In the genomic region with DNA sequence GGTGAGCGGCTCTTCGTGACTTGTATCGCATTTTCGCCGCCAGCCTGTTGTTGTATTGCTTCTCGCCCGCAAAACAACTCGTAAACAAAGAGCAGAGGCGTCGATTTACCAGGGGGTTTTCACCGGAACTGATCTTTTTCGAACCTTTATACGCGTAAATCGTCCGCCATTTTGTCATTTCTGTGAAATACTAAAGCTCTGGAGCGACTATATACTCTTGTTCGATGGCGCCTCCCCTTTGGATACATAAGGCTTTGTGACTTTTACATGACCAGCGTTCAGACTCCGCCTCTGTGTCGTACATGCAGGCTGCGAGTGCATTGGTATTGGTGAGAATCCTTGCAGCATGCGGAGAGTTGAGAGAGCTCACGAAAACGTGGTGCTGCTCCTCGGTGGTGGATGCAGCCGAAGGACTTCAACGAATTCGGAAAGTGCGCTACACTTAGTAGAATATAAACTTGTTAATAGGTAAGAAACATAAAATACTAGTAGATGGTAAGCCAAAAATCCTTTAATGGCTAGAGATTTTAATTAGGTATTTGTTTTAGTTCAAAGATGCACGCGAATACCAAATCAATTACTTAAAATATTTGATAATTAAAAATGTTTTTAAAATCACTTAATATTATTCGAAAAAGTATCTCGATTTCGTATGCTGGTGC, we compare ENCODE assay signal across 5 fruit fly cellular contexts.
TF ChIP-seq lines count a peak whose summit lies in the region.

No protein-coding gene starts in this region.

- no peak for TF ChIP-seq CTCF in whole organism, embryonic (GFP tag; optimal IDR thresholded peaks at IDR 0.05; lab: Kevin White, UChicago)

TF ChIP-seq in whole organism, adult, 20 proteins besides CTCF, POLR2A, EP300 and RAD21 (continues in another document):
- no peak for TF ChIP-seq cnc (optimal IDR thresholded peaks at IDR 0.05; lab: Kevin White, UChicago)
- no peak for TF ChIP-seq kay (GFP tag; lab: Kevin White, UChicago; ENCODE audit: borderline replicate concordance)
- TF ChIP-seq Mnt (GFP tag; optimal IDR thresholded peaks at IDR 0.05; lab: Kevin White, UChicago) = no peak
- TF ChIP-seq cic (GFP tag; optimal IDR thresholded peaks at IDR 0.05; lab: Kevin White, UChicago) = no peak
- peak; percentile 72 for TF ChIP-seq CG12768 (GFP tag; optimal IDR thresholded peaks at IDR 0.05; lab: Kevin White, UChicago)
- TF ChIP-seq CG11617 (GFP tag; optimal IDR thresholded peaks at IDR 0.05; lab: Kevin White, UChicago) = peak; percentile 17
- TF ChIP-seq CG14711 (tag; optimal IDR thresholded peaks at IDR 0.05; lab: Kevin White, UChicago) = peak; percentile 39
- TF ChIP-seq CG1620 (GFP tag; optimal IDR thresholded peaks at IDR 0.05; lab: Kevin White, UChicago) = no peak
- peak; percentile 26 for TF ChIP-seq CG7101 (tag; optimal IDR thresholded peaks at IDR 0.05; lab: Kevin White, UChicago)
- no peak for TF ChIP-seq pad (GFP tag; optimal IDR thresholded peaks at IDR 0.05; lab: Kevin White, UChicago)
- peak; percentile 72 for TF ChIP-seq toe (GFP tag; optimal IDR thresholded peaks at IDR 0.05; lab: Kevin White, UChicago)
- TF ChIP-seq Clk (GFP tag; optimal IDR thresholded peaks at IDR 0.05; lab: Kevin White, UChicago) = peak; percentile 51
- peak; percentile 70 for TF ChIP-seq CG5204 (GFP tag; optimal IDR thresholded peaks at IDR 0.05; lab: Kevin White, UChicago)
- TF ChIP-seq Crg-1 (GFP tag; optimal IDR thresholded peaks at IDR 0.05; lab: Kevin White, UChicago) = no peak
- peak; percentile 64 for TF ChIP-seq Hr96 (GFP tag; optimal IDR thresholded peaks at IDR 0.05; lab: Kevin White, UChicago)
- TF ChIP-seq CG33017 (tag; optimal IDR thresholded peaks at IDR 0.05; lab: Kevin White, UChicago) = peak; percentile 40
- no peak for TF ChIP-seq tj (GFP tag; optimal IDR thresholded peaks at IDR 0.05; lab: Kevin White, UChicago)

TF ChIP-seq in whole organism, embryonic, 481 proteins besides CTCF, POLR2A, EP300 and RAD21:
- TF ChIP-seq Drgx (GFP tag; IDR thresholded peaks at IDR 0.05; lab: Robert Waterston, UW) (peak; percentile 31; the same call in 1 of the 2 replicates), sisA (GFP tag; IDR thresholded peaks at IDR 0.05; lab: Robert Waterston, UW) (0 out of 2 replicates have a peak, but pooled peaks have one; percentile 4), Asciz (GFP tag; optimal IDR thresholded peaks at IDR 0.05; lab: Kevin White, UChicago) (no peak)
TF ChIP-seq in whole organism, embryonic: peak in this region for 2.

TF ChIP-seq in whole organism, prepupa, 60 proteins besides CTCF, POLR2A, EP300 and RAD21 (continues in another document):
- TF ChIP-seq CG6854 (GFP tag; optimal IDR thresholded peaks at IDR 0.05; lab: Kevin White, UChicago) (no peak), CG4318 (GFP tag; optimal IDR thresholded peaks at IDR 0.05; lab: Kevin White, UChicago) (no peak), dsx (GFP tag; optimal IDR thresholded peaks at IDR 0.05; lab: Kevin White, UChicago; ENCODE audit: poor library complexity, severe bottlenecking) (peak; percentile 36), Gug (GFP tag; IDR thresholded peaks at IDR 0.05; lab: Robert Waterston, UW) (peak; percentile 42; the same call in 1 of the 2 replicates), CG6792 (GFP tag; optimal IDR thresholded peaks at IDR 0.05; lab: Kevin White, UChicago) (peak; percentile 18), Hr38 (GFP tag; optimal IDR thresholded peaks at IDR 0.05; lab: Kevin White, UChicago) (no peak), CG3032 (tag; optimal IDR thresholded peaks at IDR 0.05; lab: Kevin White, UChicago) (peak; percentile 40), Sox102F (GFP tag; optimal IDR thresholded peaks at IDR 0.05; lab: Kevin White, UChicago) (peak; percentile 44), CG10669 (GFP tag; optimal IDR thresholded peaks at IDR 0.05; lab: Kevin White, UChicago) (peak; percentile 47), Ets21C (GFP tag; optimal IDR thresholded peaks at IDR 0.05; lab: Kevin White, UChicago) (no peak), topi (GFP tag; optimal IDR thresholded peaks at IDR 0.05; lab: Kevin White, UChicago) (no peak), Eip78C (GFP tag; lab: Kevin White, UChicago) (peak; percentile 65), fd59A (GFP tag; optimal IDR thresholded peaks at IDR 0.05; lab: Kevin White, UChicago) (peak; percentile 6), CG8319 (GFP tag; optimal IDR thresholded peaks at IDR 0.05; lab: Kevin White, UChicago) (no peak), CG8119 (GFP tag; IDR thresholded peaks at IDR 0.05; lab: Robert Waterston, UW) (peak; percentile 52; the same call in 2 of the 3 replicates), ss (GFP tag; optimal IDR thresholded peaks at IDR 0.05; lab: Kevin White, UChicago) (peak in 1 of 2 experiments; percentile 57), salr (GFP tag; optimal IDR thresholded peaks at IDR 0.05; lab: Kevin White, UChicago) (peak in 1 of 2 experiments; percentile 1), CG8632 (GFP tag; optimal IDR thresholded peaks at IDR 0.05; lab: Kevin White, UChicago) (peak; percentile 9), CG16779 (tag; optimal IDR thresholded peaks at IDR 0.05; lab: Kevin White, UChicago) (no peak), CG11902 (GFP tag; optimal IDR thresholded peaks at IDR 0.05; lab: Kevin White, UChicago) (no peak), Smox (GFP tag; optimal IDR thresholded peaks at IDR 0.05; lab: Kevin White, UChicago) (peak; percentile 25)

TF ChIP-seq in whole organism, pupa, 21 proteins besides CTCF, POLR2A, EP300 and RAD21:
- TF ChIP-seq Ets98B (GFP tag; IDR thresholded peaks at IDR 0.05; lab: Robert Waterston, UW) (peak; percentile 39), fd96Ca (GFP tag; IDR thresholded peaks at IDR 0.05; lab: Robert Waterston, UW) (peak; percentile 64; the same call in 1 of the 3 replicates), CG15710 (tag; optimal IDR thresholded peaks at IDR 0.05; lab: Kevin White, UChicago) (peak; percentile 49), gl (tag; optimal IDR thresholded peaks at IDR 0.05; lab: Kevin White, UChicago) (no peak), CG17806 (tag; optimal IDR thresholded peaks at IDR 0.05; lab: Kevin White, UChicago) (peak; percentile 31), CG8301 (tag; optimal IDR thresholded peaks at IDR 0.05; lab: Kevin White, UChicago) (peak; percentile 23), EcR (GFP tag; optimal IDR thresholded peaks at IDR 0.05; lab: Kevin White, UChicago) (no peak), Pif1B (GFP tag; optimal IDR thresholded peaks at IDR 0.05; lab: Kevin White, UChicago) (peak; percentile 15), CG8159 (tag; optimal IDR thresholded peaks at IDR 0.05; lab: Kevin White, UChicago) (peak; percentile 64), rn (GFP tag; IDR thresholded peaks at IDR 0.05; lab: Robert Waterston, UW) (no peak), CG13204 (GFP tag; optimal IDR thresholded peaks at IDR 0.05; lab: Kevin White, UChicago) (no peak), CG14655 (GFP tag; optimal IDR thresholded peaks at IDR 0.05; lab: Kevin White, UChicago) (peak; percentile 41), CG32121 (GFP tag; IDR thresholded peaks at IDR 0.05; lab: Robert Waterston, UW) (no peak), CG4496 (GFP tag; IDR thresholded peaks at IDR 0.05; lab: Robert Waterston, UW) (peak; percentile 66; the same call in 2 of the 3 replicates), CG34367 (tag; optimal IDR thresholded peaks at IDR 0.05; lab: Kevin White, UChicago) (peak; percentile 3), CG10348 (GFP tag; IDR thresholded peaks at IDR 0.05; lab: Robert Waterston, UW) (no peak), CG12605 (GFP tag; IDR thresholded peaks at IDR 0.05; lab: Robert Waterston, UW) (no peak), Snoo (tag; optimal IDR thresholded peaks at IDR 0.05; lab: Kevin White, UChicago) (no peak), D1 (tag; optimal IDR thresholded peaks at IDR 0.05; lab: Kevin White, UChicago) (no peak), CG9948 (tag; optimal IDR thresholded peaks at IDR 0.05; lab: Kevin White, UChicago) (peak; percentile 40), Pif1A (GFP tag; optimal IDR thresholded peaks at IDR 0.05; lab: Kevin White, UChicago) (peak; percentile 66)

TF ChIP-seq in whole organism, wandering third instar larva, 38 proteins besides CTCF, POLR2A, EP300 and RAD21:
- TF ChIP-seq foxo (GFP tag; optimal IDR thresholded peaks at IDR 0.05; lab: Kevin White, UChicago) (peak in 1 of 2 experiments; percentile 38), fru (GFP tag; optimal IDR thresholded peaks at IDR 0.05; lab: Kevin White, UChicago) (peak; percentile 29), Vsx2 (GFP tag; optimal IDR thresholded peaks at IDR 0.05; lab: Kevin White, UChicago; ENCODE audit: partially characterized antibody) (no peak), dmrt93B (GFP tag; optimal IDR thresholded peaks at IDR 0.05; lab: Kevin White, UChicago) (peak; percentile 2), Sp1 (GFP tag; optimal IDR thresholded peaks at IDR 0.05; lab: Kevin White, UChicago) (peak; percentile 37), usp (GFP tag; optimal IDR thresholded peaks at IDR 0.05; lab: Kevin White, UChicago) (no peak), rgr (GFP tag; optimal IDR thresholded peaks at IDR 0.05; lab: Kevin White, UChicago) (peak; percentile 18), Abd-B (GFP tag; optimal IDR thresholded peaks at IDR 0.05; lab: Kevin White, UChicago) (no peak), tai (GFP tag; optimal IDR thresholded peaks at IDR 0.05; lab: Kevin White, UChicago) (no peak), ey (GFP tag; optimal IDR thresholded peaks at IDR 0.05; lab: Kevin White, UChicago) (peak; percentile 45), Hr78 (GFP tag; optimal IDR thresholded peaks at IDR 0.05; lab: Kevin White, UChicago) (no peak), HLH106 (tag; optimal IDR thresholded peaks at IDR 0.05; lab: Kevin White, UChicago) (peak; percentile 13), CG32264 (GFP tag; optimal IDR thresholded peaks at IDR 0.05; lab: Kevin White, UChicago) (no peak), h (GFP tag; optimal IDR thresholded peaks at IDR 0.05; lab: Kevin White, UChicago) (peak; percentile 36)
